Fruit fly (Drosophila melanogaster) whole organism, embryonic: ENCODE results near the gene hng2.

Experiments used
- CG10462 ChIP-seq: fragments of 200-800 bp; sonication (Bioruptor generic); optimal IDR thresholded peaks from 2 replicates; lab custom pipeline; 2016; ENCODE audit warnings: missing biosample characterization, missing genetic modification characterization
- CG11085 ChIP-seq: fragments of 200-800 bp; sonication (Bioruptor generic); IDR thresholded peaks from 2 replicates; pipeline ENCODE4 v1.3.6; 2022; ENCODE audit warnings: missing biosample characterization, missing genetic modification characterization
- CG11504 ChIP-seq: fragments of 200-800 bp; sonication (Bioruptor generic); optimal IDR thresholded peaks from 3 replicates; lab custom pipeline; 2019; ENCODE audit warnings: missing biosample characterization, mild to moderate bottlenecking, missing genetic modification characterization, moderate library complexity
- CG11696 ChIP-seq: fragments of 200-800 bp; sonication (Bioruptor generic); IDR thresholded peaks from 2 replicates; pipeline ENCODE4 v1.3.6; 2022; ENCODE audit warnings: missing biosample characterization, missing genetic modification characterization
- CG13123 ChIP-seq: fragments of 200-800 bp; sonication (Bioruptor generic); optimal IDR thresholded peaks from 2 replicates; lab custom pipeline; 2016; ENCODE audit warnings: missing biosample characterization, missing genetic modification characterization
- CG1529 ChIP-seq: fragments of 200-800 bp; sonication (Bioruptor generic); optimal IDR thresholded peaks from 3 replicates; lab custom pipeline; 2018; ENCODE audit warnings: missing biosample characterization, missing genetic modification characterization
- CG16815 ChIP-seq: fragments of 200-800 bp; sonication (Bioruptor generic); optimal IDR thresholded peaks from 3 replicates; lab custom pipeline; 2017; ENCODE audit warnings: missing biosample characterization, mild to moderate bottlenecking, missing genetic modification characterization
- CG18011 ChIP-seq: fragments of 200-800 bp; sonication (Bioruptor generic); optimal IDR thresholded peaks from 2 replicates; lab custom pipeline; 2017; ENCODE audit warnings: missing biosample characterization, missing genetic modification characterization, mild to moderate bottlenecking, moderate library complexity, missing genotype
- CG18476 ChIP-seq: fragments of 200-800 bp; sonication (Bioruptor generic); optimal IDR thresholded peaks from 2 replicates; lab custom pipeline; 2016; ENCODE audit warnings: missing biosample characterization, mild to moderate bottlenecking, missing genetic modification characterization
- CG18764 ChIP-seq: fragments of 200-800 bp; sonication (Bioruptor generic); optimal IDR thresholded peaks from 3 replicates; lab custom pipeline; 2016; ENCODE audit warnings: missing biosample characterization, missing genetic modification characterization
- CG3065 ChIP-seq: fragments of 200-800 bp; sonication (Bioruptor generic); optimal IDR thresholded peaks from 2 replicates; lab custom pipeline; 2016; ENCODE audit warnings: missing biosample characterization, missing genetic modification characterization
- CG33557 ChIP-seq: fragments of 200-800 bp; sonication (Bioruptor generic); optimal IDR thresholded peaks from 2 replicates; lab custom pipeline; 2019; ENCODE audit warnings: missing biosample characterization, mild to moderate bottlenecking, missing genetic modification characterization, moderate library complexity
- CG3995 ChIP-seq: fragments of 200-800 bp; sonication (Bioruptor generic); optimal IDR thresholded peaks from 3 replicates; lab custom pipeline; 2016; ENCODE audit warnings: missing biosample characterization, missing genetic modification characterization
- CG43689 ChIP-seq: fragments of 200-800 bp; sonication (Bioruptor generic); IDR thresholded peaks from 2 replicates; pipeline ENCODE4 v1.3.6; 2022; ENCODE audit warnings: missing biosample characterization, missing genetic modification characterization
- CG6683 ChIP-seq: fragments of 200-800 bp; sonication (Bioruptor generic); optimal IDR thresholded peaks from 2 replicates; lab custom pipeline; 2017; ENCODE audit warnings: missing biosample characterization, mild to moderate bottlenecking, missing genetic modification characterization, missing genetic modification reagents
- CG7786 ChIP-seq: fragments of 200-800 bp; sonication (Bioruptor generic); optimal IDR thresholded peaks from 2 replicates; lab custom pipeline; 2016; ENCODE audit warnings: missing biosample characterization, missing genetic modification characterization
- CG9215 ChIP-seq: fragments of 200-800 bp; sonication (Bioruptor generic); IDR thresholded peaks from 2 replicates; pipeline ENCODE4 v1.3.6; 2022; ENCODE audit warnings: missing biosample characterization, missing genetic modification characterization
- CG9437 ChIP-seq: fragments of 200-800 bp; sonication (Bioruptor generic); optimal IDR thresholded peaks from 2 replicates; lab custom pipeline; 2018; ENCODE audit warnings: missing biosample characterization, mild to moderate bottlenecking, missing genetic modification characterization
- CrebB ChIP-seq: fragments of 200-800 bp; sonication (Bioruptor generic); optimal IDR thresholded peaks from 3 replicates; lab custom pipeline; 2018; ENCODE audit warnings: missing biosample characterization, mild to moderate bottlenecking, missing genetic modification characterization
- Dbx ChIP-seq: fragments of 200-800 bp; sonication (Bioruptor generic); IDR thresholded peaks from 3 replicates; pipeline ENCODE4 v1.3.6; 2022; ENCODE audit warnings: missing biosample characterization, missing genetic modification characterization
- Dip3 ChIP-seq: fragments of 200-800 bp; sonication (Bioruptor generic); optimal IDR thresholded peaks from 3 replicates; lab custom pipeline; 2016; ENCODE audit warnings: missing biosample characterization, missing genetic modification characterization
- Fer1 ChIP-seq: fragments of 200-800 bp; sonication (Bioruptor generic); optimal IDR thresholded peaks from 2 replicates; lab custom pipeline; 2017; ENCODE audit warnings: missing biosample characterization, mild to moderate bottlenecking, missing genetic modification characterization
- GATAe ChIP-seq: fragments of 200-800 bp; sonication (Bioruptor generic); conservative IDR thresholded peaks from 2 replicates; pipeline ENCODE4 v1.3.6; 2022; ENCODE audit warnings: missing biosample characterization, missing genetic modification characterization
- HLH4C ChIP-seq: fragments of 200-800 bp; sonication (Bioruptor generic); IDR thresholded peaks from 3 replicates; pipeline ENCODE4 v1.3.6; 2022; ENCODE audit warnings: missing biosample characterization, missing genetic modification characterization; ENCODE audit not compliant: partially characterized antibody
- MTF-1 ChIP-seq: fragments of 200-800 bp; sonication (Bioruptor generic); optimal IDR thresholded peaks from 2 replicates; lab custom pipeline; 2018; ENCODE audit warnings: missing biosample characterization, mild to moderate bottlenecking, missing genetic modification characterization, borderline replicate concordance
- Max ChIP-seq: fragments of 200-800 bp; sonication (Bioruptor generic); optimal IDR thresholded peaks from 2 replicates; lab custom pipeline; 2016; ENCODE audit warnings: missing biosample characterization, mild to moderate bottlenecking, missing genetic modification characterization
- Ptx1 ChIP-seq: fragments of 200-800 bp; sonication (Bioruptor generic); IDR thresholded peaks from 2 replicates; pipeline ENCODE4 v1.3.6; 2022; ENCODE audit warnings: missing biosample characterization, missing genetic modification characterization
- Sry-β ChIP-seq: fragments of 200-800 bp; sonication (Bioruptor generic); optimal IDR thresholded peaks from 2 replicates; lab custom pipeline; 2018; ENCODE audit warnings: missing biosample characterization, mild to moderate bottlenecking, missing genetic modification characterization, moderate library complexity
- Sry-δ ChIP-seq: fragments of 200-800 bp; sonication (Bioruptor generic); optimal IDR thresholded peaks from 2 replicates; lab custom pipeline; 2016; ENCODE audit warnings: missing biosample characterization, missing genetic modification characterization
- al ChIP-seq: fragments of 200-800 bp; sonication (Bioruptor generic); IDR thresholded peaks from 2 replicates; pipeline ENCODE4 v1.3.6; 2022; ENCODE audit warnings: missing biosample characterization, missing genetic modification characterization
- bab2 ChIP-seq: fragments of 200-800 bp; sonication (Bioruptor generic); optimal IDR thresholded peaks from 2 replicates; lab custom pipeline; 2016; ENCODE audit warnings: missing biosample characterization, missing genetic modification characterization
- crc ChIP-seq: fragments of 200-800 bp; sonication (Bioruptor generic); optimal IDR thresholded peaks from 2 replicates; lab custom pipeline; 2016; ENCODE audit warnings: missing biosample characterization, missing genetic modification characterization
- dysf ChIP-seq: fragments of 200-800 bp; sonication (Bioruptor generic); IDR thresholded peaks from 3 replicates; pipeline ENCODE4 v1.3.6; 2022; ENCODE audit warnings: missing biosample characterization, missing genetic modification characterization
- ems ChIP-seq: fragments of 200-800 bp; sonication (Bioruptor generic); optimal IDR thresholded peaks from 3 replicates; lab custom pipeline; 2016; ENCODE audit warnings: missing biosample characterization, missing genetic modification characterization
- gro ChIP-seq: fragments of 200-800 bp; sonication (Bioruptor generic); optimal IDR thresholded peaks from 2 replicates; lab custom pipeline; 2016; ENCODE audit warnings: missing biosample characterization, missing genetic modification characterization
- hbn ChIP-seq: fragments of 200-800 bp; sonication (Bioruptor generic); IDR thresholded peaks from 2 replicates; pipeline ENCODE4 v1.3.6; 2022; ENCODE audit warnings: missing biosample characterization, missing genetic modification characterization; ENCODE audit not compliant: partially characterized antibody
- ind ChIP-seq: fragments of 200-800 bp; sonication (Bioruptor generic); optimal IDR thresholded peaks from 3 replicates; lab custom pipeline; 2016; ENCODE audit warnings: missing biosample characterization, missing genetic modification characterization
- lola ChIP-seq, 3 experiments: fragments of >200 bp in 2 of 3; fragments of 200-800 bp in 1 of 3; sonication (Bioruptor generic) in 1 of 3; optimal IDR thresholded peaks; 2 replicates each; lab custom pipeline; 2017 to 2019; ENCODE audit warnings: missing biosample characterization in 3 of 3, missing genetic modification characterization in 3 of 3, mild to moderate bottlenecking in 1 of 3, moderate library complexity in 1 of 3
- luna ChIP-seq: fragments of 200-800 bp; sonication (Bioruptor generic); optimal IDR thresholded peaks from 2 replicates; lab custom pipeline; 2016; ENCODE audit warnings: missing biosample characterization, missing genetic modification characterization
- mld ChIP-seq: fragments of 200-800 bp; sonication (Bioruptor generic); IDR thresholded peaks from 3 replicates; pipeline ENCODE4 v1.3.6; 2022; ENCODE audit warnings: missing biosample characterization, missing genetic modification characterization; ENCODE audit not compliant: partially characterized antibody
- pita ChIP-seq: fragments of 200-800 bp; sonication (Bioruptor generic); optimal IDR thresholded peaks from 2 replicates; lab custom pipeline; 2017; ENCODE audit warnings: missing biosample characterization, mild to moderate bottlenecking, missing genetic modification characterization
- pzg ChIP-seq: fragments of 200-800 bp; sonication (Bioruptor generic); optimal IDR thresholded peaks from 3 replicates; lab custom pipeline; 2018; ENCODE audit warnings: missing biosample characterization, mild to moderate bottlenecking, missing genetic modification characterization, moderate library complexity
- row ChIP-seq: fragments of 200-800 bp; sonication (Bioruptor generic); IDR thresholded peaks from 3 replicates; pipeline ENCODE4 v1.3.6; 2022; ENCODE audit warnings: missing biosample characterization, missing genetic modification characterization
- sd ChIP-seq: fragments of 200-800 bp; sonication (Bioruptor generic); optimal IDR thresholded peaks from 3 replicates; lab custom pipeline; 2018; ENCODE audit warnings: missing biosample characterization, mild to moderate bottlenecking, missing genetic modification characterization, moderate library complexity
- sens-2 ChIP-seq: fragments of 200-800 bp; sonication (Bioruptor generic); IDR thresholded peaks from 2 replicates; pipeline ENCODE4 v1.3.6; 2022; ENCODE audit warnings: missing biosample characterization, missing genetic modification characterization
- sqz ChIP-seq: fragments of 200-800 bp; sonication (Bioruptor generic); optimal IDR thresholded peaks from 3 replicates; lab custom pipeline; 2018; ENCODE audit warnings: missing biosample characterization, mild to moderate bottlenecking, missing genetic modification characterization
- sr ChIP-seq: fragments of 200-800 bp; sonication (Bioruptor generic); IDR thresholded peaks from 3 replicates; pipeline ENCODE4 v1.3.6; 2022; ENCODE audit warnings: missing biosample characterization, missing genetic modification characterization
- stc ChIP-seq: fragments of 200-800 bp; sonication (Bioruptor generic); IDR thresholded peaks from 2 replicates; pipeline ENCODE4 v1.3.6; 2022; ENCODE audit warnings: missing biosample characterization, missing genetic modification characterization
- sug ChIP-seq: fragments of 200-800 bp; optimal IDR thresholded peaks from 2 replicates; lab custom pipeline; 2019; ENCODE audit warnings: missing biosample characterization, mild to moderate bottlenecking, missing genetic modification characterization, moderate library complexity
- tap ChIP-seq: fragments of 200-800 bp; optimal IDR thresholded peaks from 3 replicates; lab custom pipeline; 2019; ENCODE audit warnings: missing biosample characterization, mild to moderate bottlenecking, missing genetic modification characterization, moderate library complexity

Gene hng2

dm6 chr3R:8811323-8811936 is 5.3 kb downstream of the hng2 start (continued):
- TF ChIP-seq Sry-δ (peak; percentile 78), pita (GFP tag; lab: Kevin White, UChicago) (no peak), row (peak; percentile 99), dysf (GFP tag; lab: Robert Waterston, UW) (peak; percentile 99), ems (GFP tag; lab: Kevin White, UChicago) (peak; percentile 99), stc (GFP tag; lab: Robert Waterston, UW) (peak; percentile 98), mld (GFP tag; lab: Robert Waterston, UW) (no peak), CG43689 (GFP tag; lab: Robert Waterston, UW) (peak; percentile 97), CG13123 (peak; percentile 97), sug (tag; lab: Kevin White, UChicago) (peak; percentile 98), luna (GFP tag; lab: Kevin White, UChicago) (peak; percentile 98), sd (peak; percentile 96), crc (peak; percentile 98), CG16815 (GFP tag; lab: Kevin White, UChicago) (peak; percentile 99), sr (peak; percentile 94), sens-2 (GFP tag; lab: Robert Waterston, UW) (peak; percentile 97), CG7786 (GFP tag; lab: Kevin White, UChicago) (peak; percentile 99), Sry-β (GFP tag; lab: Kevin White, UChicago) (peak; percentile 69), CrebB (tag; lab: Kevin White, UChicago) (peak; percentile 99), CG1529 (peak; percentile 98), Dbx (GFP tag; lab: Robert Waterston, UW) (peak; percentile 100), CG3995 (GFP tag; lab: Kevin White, UChicago) (peak; percentile 88), MTF-1 (GFP tag; lab: Kevin White, UChicago) (peak; percentile 97), CG33557 (GFP tag; lab: Kevin White, UChicago) (peak; percentile 92), pzg (GFP tag; lab: Kevin White, UChicago) (peak; percentile 41), tap (tag; lab: Kevin White, UChicago) (peak; percentile 99), CG18011 (peak; percentile 92), HLH4C (GFP tag; lab: Robert Waterston, UW) (no peak), CG3065 (GFP tag; lab: Kevin White, UChicago) (peak; percentile 95), Max (peak; percentile 98), bab2 (peak; percentile 99), CG11085 (peak; percentile 98), hbn (GFP tag; lab: Robert Waterston, UW) (no peak), CG9437 (GFP tag; lab: Kevin White, UChicago) (peak; percentile 95), CG11696 (GFP tag; lab: Robert Waterston, UW) (peak; percentile 96), gro (GFP tag; lab: Kevin White, UChicago) (peak; percentile 99), lola (GFP tag; optimal IDR thresholded peaks at IDR 0.05; lab: Kevin White, UChicago) (peak in 1 of 3 experiments; percentile 97)
- TF ChIP-seq, all 482 proteins: peak for 440

dm6 chr3R:8812342-8812966 is 6.3 kb downstream of the hng2 start:
- peak; percentile 44 for TF ChIP-seq CG11504
- peak; percentile 71 for TF ChIP-seq Ptx1 (GFP tag; lab: Robert Waterston, UW)
- peak; percentile 10 for TF ChIP-seq CG18764 (GFP tag; lab: Kevin White, UChicago)
- peak; percentile 46; the same call in 1 of the 2 replicates for TF ChIP-seq al (GFP tag; lab: Robert Waterston, UW)
- TF ChIP-seq Fer1 (GFP tag; lab: Kevin White, UChicago): no peak
- no peak for TF ChIP-seq GATAe (GFP tag; lab: Robert Waterston, UW)
- no peak for TF ChIP-seq CG6683 (GFP tag; lab: Kevin White, UChicago)
- TF ChIP-seq CG9215: peak; percentile 58; the same call in 1 of the 2 replicates
- TF ChIP-seq dysf (GFP tag; lab: Robert Waterston, UW): peak; percentile 70; the same call in 2 of the 3 replicates
- TF ChIP-seq sqz (GFP tag; lab: Kevin White, UChicago): peak; percentile 93
- TF ChIP-seq Dip3: peak; percentile 13
- TF ChIP-seq CG18476 (GFP tag; lab: Kevin White, UChicago): peak; percentile 13
- no peak for TF ChIP-seq CG10462 (GFP tag; lab: Kevin White, UChicago)
- TF ChIP-seq ind (GFP tag; lab: Kevin White, UChicago): peak; percentile 46
